Worm (Caenorhabditis elegans) whole organism, L1 larva: Measurements from ENCODE around the gene ddx-19.
A peak's percentile ranks its signal among the peaks of the same experiment; 100 is the strongest.

Source experiments
- C04F5.9 ChIP-seq: sonication (generic microtip); optimal IDR thresholded peaks from 2 replicates; lab custom pipeline; 2016; ENCODE audit warnings: missing genetic modification characterization, missing compliant biosample characterization
- aha-1 ChIP-seq: fragments of 150-350 bp; optimal IDR thresholded peaks from 2 replicates; lab custom pipeline; 2014; ENCODE audit warnings: missing biosample characterization, missing genetic modification characterization
- alr-1 ChIP-seq: fragments of 200-800 bp; sonication (Bioruptor generic); optimal IDR thresholded peaks from 2 replicates; lab custom pipeline; 2018; ENCODE audit warnings: borderline replicate concordance, mild to moderate bottlenecking, missing genetic modification characterization, missing compliant biosample characterization
- aly-2 ChIP-seq: fragments of 150-350 bp; optimal IDR thresholded peaks from 2 replicates; lab custom pipeline; 2014; ENCODE audit warnings: missing biosample characterization, missing genetic modification characterization
- ama-1 ChIP-seq: fragments of 150-350 bp; optimal IDR thresholded peaks from 2 replicates; lab custom pipeline; 2014
- blmp-1 ChIP-seq: fragments of 150-350 bp; optimal IDR thresholded peaks from 2 replicates; lab custom pipeline; 2014; ENCODE audit warnings: missing biosample characterization, missing genetic modification characterization
- ceh-63 ChIP-seq: fragments of 200-800 bp; sonication (Bioruptor generic); optimal IDR thresholded peaks from 2 replicates; lab custom pipeline; 2018; ENCODE audit warnings: mild to moderate bottlenecking, missing genetic modification characterization, missing compliant biosample characterization
- ceh-88 ChIP-seq: fragments of 200-800 bp; sonication (Bioruptor generic); IDR thresholded peaks from 2 replicates; pipeline ENCODE4 v1.3.6; 2022; ENCODE audit warnings: missing genetic modification characterization, missing compliant biosample characterization
- ceh-90 ChIP-seq: sonication (generic microtip); optimal IDR thresholded peaks from 2 replicates; lab custom pipeline; 2016; ENCODE audit warnings: missing genetic modification characterization, missing compliant biosample characterization
- dpl-1 ChIP-seq, 3 experiments: fragments of 150-350 bp in 2 of 3; sonication (generic microtip) in 1 of 3; optimal IDR thresholded peaks; 2 replicates each; lab custom pipeline; 2014 to 2017; ENCODE audit warnings: missing biosample characterization in 3 of 3, missing genetic modification characterization in 3 of 3, missing genetic modification reagents in 3 of 3
- dsc-1 ChIP-seq: sonication (generic microtip); optimal IDR thresholded peaks from 2 replicates; lab custom pipeline; 2016; ENCODE audit warnings: mild to moderate bottlenecking, missing genetic modification characterization, missing compliant biosample characterization
- efl-1 ChIP-seq, 4 experiments: fragments of 150-350 bp; optimal IDR thresholded peaks in 3 of 4; peaks in 1 of 4; 1 replicate in 1 of 4; 2 replicates in 3 of 4; lab custom pipeline; 2014; ENCODE audit warnings: missing biosample characterization in 2 of 4, missing genetic modification characterization in 2 of 4, missing genetic modification reagents in 2 of 4
- egl-13 ChIP-seq: sonication (generic microtip); optimal IDR thresholded peaks from 2 replicates; lab custom pipeline; 2016; ENCODE audit warnings: missing genotype, missing genetic modification reagents, missing genetic modification characterization, missing compliant biosample characterization
- elt-2 ChIP-seq: sonication (generic microtip); optimal IDR thresholded peaks from 2 replicates; lab custom pipeline; 2016; ENCODE audit warnings: missing genetic modification characterization, mild to moderate bottlenecking, inconsistent platforms, missing compliant biosample characterization, missing genetic modification reagents
- ets-5 ChIP-seq: fragments of 200-800 bp; sonication (Bioruptor generic); IDR thresholded peaks from 2 replicates; pipeline ENCODE4 v1.3.6; 2022; ENCODE audit warnings: missing genetic modification characterization, missing compliant biosample characterization
- fkh-8 ChIP-seq: sonication (generic microtip); optimal IDR thresholded peaks from 2 replicates; lab custom pipeline; 2016; ENCODE audit warnings: mild to moderate bottlenecking, missing genetic modification characterization, missing compliant biosample characterization
- fos-1 ChIP-seq: fragments of 150-350 bp; optimal IDR thresholded peaks from 2 replicates; lab custom pipeline; 2014; ENCODE audit warnings: missing biosample characterization, missing genetic modification characterization
- hlh-17 ChIP-seq: fragments of 200-800 bp; sonication (Bioruptor generic); optimal IDR thresholded peaks from 2 replicates; lab custom pipeline; 2018; ENCODE audit warnings: missing genetic modification characterization, mild to moderate bottlenecking, missing compliant biosample characterization, moderate library complexity, borderline replicate concordance
- hlh-4 ChIP-seq: sonication (generic microtip); optimal IDR thresholded peaks from 2 replicates; lab custom pipeline; 2016; ENCODE audit warnings: mild to moderate bottlenecking, missing genetic modification characterization, missing compliant biosample characterization
- hpl-2 ChIP-seq: fragments of 150-350 bp; optimal IDR thresholded peaks from 2 replicates; lab custom pipeline; 2014; ENCODE audit warnings: missing biosample characterization, missing genetic modification reagents, missing genetic modification characterization
- jun-1 ChIP-seq: fragments of 150-350 bp; optimal IDR thresholded peaks from 2 replicates; lab custom pipeline; 2014; ENCODE audit warnings: missing biosample characterization, missing genetic modification reagents, missing genetic modification characterization
- lin-13 ChIP-seq: fragments of 150-350 bp; optimal IDR thresholded peaks from 2 replicates; lab custom pipeline; 2014; ENCODE audit warnings: missing biosample characterization, missing genetic modification reagents, missing genetic modification characterization
- lin-14 ChIP-seq: fragments of 200-800 bp; sonication (Bioruptor generic); optimal IDR thresholded peaks from 2 replicates; lab custom pipeline; 2018; ENCODE audit warnings: mild to moderate bottlenecking, missing genetic modification characterization, moderate library complexity, missing compliant biosample characterization
- lin-15B ChIP-seq: fragments of 150-350 bp; sonication (generic microtip); optimal IDR thresholded peaks from 3 replicates; lab custom pipeline; 2014; ENCODE audit warnings: missing biosample characterization, missing genetic modification characterization
- lin-35 ChIP-seq, 2 experiments: fragments of 150-350 bp; optimal IDR thresholded peaks; 2 replicates each; lab custom pipeline; 2014; ENCODE audit warnings: missing biosample characterization in 2 of 2, missing genetic modification characterization in 2 of 2, missing genetic modification reagents in 2 of 2
- lir-3 ChIP-seq: sonication (generic microtip); optimal IDR thresholded peaks from 2 replicates; lab custom pipeline; 2016; ENCODE audit warnings: mild to moderate bottlenecking, missing genetic modification characterization, moderate library complexity, missing compliant biosample characterization; ENCODE audit not compliant: poor library complexity
- nhr-11 ChIP-seq: fragments of 150-350 bp; optimal IDR thresholded peaks from 2 replicates; lab custom pipeline; 2014; ENCODE audit warnings: missing biosample characterization, missing genetic modification characterization
- nhr-19 ChIP-seq: fragments of 200-800 bp; sonication (Bioruptor generic); conservative IDR thresholded peaks from 2 replicates; pipeline ENCODE4 v1.3.6; 2022; ENCODE audit warnings: missing genetic modification characterization, missing compliant biosample characterization
- nhr-20 ChIP-seq: sonication (generic microtip); optimal IDR thresholded peaks from 2 replicates; lab custom pipeline; 2016; ENCODE audit warnings: mild to moderate bottlenecking, missing genetic modification characterization, missing compliant biosample characterization
- nhr-237 ChIP-seq: fragments of 150-350 bp; optimal IDR thresholded peaks from 2 replicates; lab custom pipeline; 2014; ENCODE audit warnings: missing biosample characterization, missing genetic modification characterization
- nhr-71 ChIP-seq: sonication (generic microtip); optimal IDR thresholded peaks from 2 replicates; lab custom pipeline; 2016; ENCODE audit warnings: mild to moderate bottlenecking, missing genetic modification characterization, moderate library complexity, missing compliant biosample characterization
- nhr-76 ChIP-seq: sonication (generic microtip); optimal IDR thresholded peaks from 2 replicates; lab custom pipeline; 2017; ENCODE audit warnings: missing biosample characterization, missing genetic modification characterization
- nhr-77 ChIP-seq: fragments of 150-350 bp; optimal IDR thresholded peaks from 2 replicates; lab custom pipeline; 2014; ENCODE audit warnings: missing biosample characterization, missing genetic modification characterization
- nhr-85 ChIP-seq: sonication (generic microtip); peaks from one replicate; lab custom pipeline; 2016; ENCODE audit warnings: missing genetic modification characterization, inconsistent platforms, missing compliant biosample characterization
- nhr-90 ChIP-seq: sonication (generic microtip); optimal IDR thresholded peaks from 2 replicates; lab custom pipeline; 2016; ENCODE audit warnings: mild to moderate bottlenecking, missing genetic modification characterization, missing compliant biosample characterization; ENCODE audit not compliant: poor library complexity
- pag-3 ChIP-seq: sonication (generic microtip); optimal IDR thresholded peaks from 2 replicates; lab custom pipeline; 2017; ENCODE audit warnings: missing genetic modification characterization, mild to moderate bottlenecking, missing compliant biosample characterization, antibody characterized with exemption, borderline replicate concordance; ENCODE audit not compliant: insufficient read depth
- pax-3 ChIP-seq: fragments of 200-800 bp; sonication (Bioruptor generic); optimal IDR thresholded peaks from 2 replicates; lab custom pipeline; 2018; ENCODE audit warnings: mild to moderate bottlenecking, missing genetic modification characterization, moderate library complexity, missing compliant biosample characterization
- rnt-1 ChIP-seq: sonication (generic microtip); optimal IDR thresholded peaks from 2 replicates; lab custom pipeline; 2016; ENCODE audit warnings: mild to moderate bottlenecking, missing genetic modification characterization, moderate library complexity, missing compliant biosample characterization
- skn-1 ChIP-seq: fragments of 150-350 bp; optimal IDR thresholded peaks from 2 replicates; lab custom pipeline; 2014; ENCODE audit warnings: missing biosample characterization, missing genetic modification characterization
- sptf-1 ChIP-seq: fragments of 150-350 bp; optimal IDR thresholded peaks from 2 replicates; lab custom pipeline; 2014; ENCODE audit warnings: missing biosample characterization, missing genetic modification characterization
- sup-37 ChIP-seq: fragments of 200-800 bp; sonication (Bioruptor generic); optimal IDR thresholded peaks from 2 replicates; lab custom pipeline; 2018; ENCODE audit warnings: mild to moderate bottlenecking, missing genetic modification characterization, missing compliant biosample characterization
- swsn-7 ChIP-seq: sonication (generic microtip); optimal IDR thresholded peaks from 2 replicates; lab custom pipeline; 2016; ENCODE audit warnings: missing genetic modification characterization, missing compliant biosample characterization
- tbx-2 ChIP-seq: sonication (generic microtip); optimal IDR thresholded peaks from 2 replicates; lab custom pipeline; 2016; ENCODE audit warnings: missing genetic modification characterization, missing compliant biosample characterization
- tlp-1 ChIP-seq: fragments of 150-350 bp; optimal IDR thresholded peaks from 2 replicates; lab custom pipeline; 2014; ENCODE audit warnings: missing biosample characterization, missing genetic modification characterization
- unc-30 ChIP-seq: sonication (generic microtip); optimal IDR thresholded peaks from 2 replicates; lab custom pipeline; 2017; ENCODE audit warnings: missing biosample characterization, missing genetic modification characterization
- unc-86 ChIP-seq: sonication (generic microtip); optimal IDR thresholded peaks from 2 replicates; lab custom pipeline; 2016; ENCODE audit warnings: missing genetic modification characterization, missing compliant biosample characterization
- unc-98 ChIP-seq: fragments of 200-800 bp; sonication (Bioruptor generic); IDR thresholded peaks from 2 replicates; pipeline ENCODE4 v1.3.6; 2022; ENCODE audit warnings: missing genetic modification characterization, missing compliant biosample characterization
- xbp-1 ChIP-seq: sonication (generic microtip); optimal IDR thresholded peaks from 2 replicates; lab custom pipeline; 2016; ENCODE audit warnings: missing genetic modification characterization, missing compliant biosample characterization

The ddx-19 gene

DNA sequence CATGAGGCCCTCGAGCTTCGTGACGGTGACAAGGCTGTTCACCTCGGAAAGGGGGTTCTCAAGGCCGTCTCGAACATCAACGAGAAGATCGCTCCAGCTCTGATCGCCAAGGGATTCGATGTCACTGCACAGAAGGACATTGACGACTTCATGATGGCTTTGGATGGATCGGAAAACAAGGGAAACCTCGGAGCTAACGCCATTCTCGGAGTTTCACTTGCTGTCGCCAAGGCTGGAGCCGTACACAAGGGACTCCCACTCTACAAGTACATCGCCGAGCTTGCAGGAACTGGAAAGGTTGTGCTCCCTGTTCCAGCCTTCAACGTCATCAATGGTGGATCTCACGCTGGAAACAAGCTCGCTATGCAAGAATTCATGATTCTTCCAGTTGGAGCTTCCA is 47.7 kb downstream of the ddx-19 start:
- TF ChIP-seq lin-35 (GFP tag; optimal IDR thresholded peaks at IDR 0.05; lab: Kevin White, UChicago) = no peak
- TF ChIP-seq lin-14 (GFP tag; lab: Kevin White, UChicago) = no peak
- TF ChIP-seq ama-1 (lab: Kevin White, UChicago) = no peak
- no peak for TF ChIP-seq nhr-71 (tag; lab: Kevin White, UChicago)
- TF ChIP-seq aha-1 (tag; lab: Kevin White, UChicago) = no peak
- TF ChIP-seq ceh-88 (GFP tag; lab: Robert Waterston, UW) = no peak
- TF ChIP-seq skn-1 (tag; lab: Kevin White, UChicago) = no peak
- no peak for TF ChIP-seq ets-5 (GFP tag; lab: Robert Waterston, UW)
- no peak for TF ChIP-seq hlh-4 (tag; lab: Kevin White, UChicago)
- TF ChIP-seq elt-2 (tag; lab: Kevin White, UChicago) = no peak
- no peak for TF ChIP-seq lin-13 (GFP tag; lab: Kevin White, UChicago)
- TF ChIP-seq, all 84 proteins: peak for 0

ce11 chrII:8933693-8934432 is 49.2 kb downstream of the ddx-19 start, which contains the start of gene T21B10.3:
TSS of gene T21B10.3 (plus strand) at chrII:8934382.
- TF ChIP-seq xbp-1 (no peak), unc-98 (GFP tag; lab: Robert Waterston, UW) (no peak), alr-1 (tag; lab: Kevin White, UChicago) (no peak), nhr-85 (tag; lab: Kevin White, UChicago) (peak; percentile 63), nhr-77 (tag; lab: Kevin White, UChicago) (no peak), sup-37 (no peak), elt-2 (tag; lab: Kevin White, UChicago) (no peak), sptf-1 (tag; lab: Kevin White, UChicago) (no peak), C04F5.9 (tag; lab: Kevin White, UChicago) (no peak), nhr-11 (tag; lab: Kevin White, UChicago) (no peak), unc-30 (tag; lab: Kevin White, UChicago) (no peak), jun-1 (no peak), nhr-20 (tag; lab: Kevin White, UChicago) (no peak), hlh-17 (no peak), pag-3 (tag; lab: Kevin White, UChicago) (no peak), pax-3 (tag; lab: Kevin White, UChicago) (no peak), nhr-76 (tag; lab: Kevin White, UChicago) (no peak), dsc-1 (no peak), ceh-90 (tag; lab: Kevin White, UChicago) (no peak), ceh-63 (GFP tag; lab: Kevin White, UChicago) (no peak), nhr-71 (tag; lab: Kevin White, UChicago) (peak; percentile 56), skn-1 (tag; lab: Kevin White, UChicago) (no peak), lin-14 (GFP tag; lab: Kevin White, UChicago) (no peak), fkh-8 (no peak), nhr-19 (GFP tag; lab: Robert Waterston, UW) (peak; percentile 8), swsn-7 (tag; lab: Kevin White, UChicago) (no peak), lir-3 (tag; lab: Kevin White, UChicago) (no peak), nhr-237 (tag; lab: Kevin White, UChicago) (no peak), tlp-1 (tag; lab: Kevin White, UChicago) (no peak), blmp-1 (tag; lab: Kevin White, UChicago) (no peak), fos-1 (no peak), ets-5 (GFP tag; lab: Robert Waterston, UW) (no peak), ceh-88 (GFP tag; lab: Robert Waterston, UW) (0 out of 2 replicates have a peak, but pooled peaks have one; percentile 15), nhr-90 (peak; percentile 11), rnt-1 (tag; lab: Kevin White, UChicago) (peak; percentile 22), lin-15B (tag; lab: Kevin White, UChicago) (no peak), unc-86 (tag; lab: Kevin White, UChicago) (no peak), efl-1 (optimal IDR thresholded peaks at IDR 0.05; lab: Kevin White, UChicago) (peak; percentile 3 to 15), efl-1 (GFP tag; optimal IDR thresholded peaks at IDR 0.05 in 1 of 2; lab: Kevin White, UChicago) (no peak), tbx-2 (no peak), dpl-1 (GFP tag; optimal IDR thresholded peaks at IDR 0.05; lab: Kevin White, UChicago) (no peak), lin-35 (GFP tag; optimal IDR thresholded peaks at IDR 0.05; lab: Kevin White, UChicago) (no peak), ama-1 (lab: Kevin White, UChicago) (peak; percentile 83), aly-2 (tag; lab: Kevin White, UChicago) (peak; percentile 72), hpl-2 (GFP tag; lab: Kevin White, UChicago) (no peak), egl-13 (tag; lab: Kevin White, UChicago) (no peak)
